Fruit fly (Drosophila melanogaster) whole organism, adult: ENCODE results near the gene CG5214.

Experiments
- CG1620 ChIP-seq: fragments of 200-800 bp; sonication (Bioruptor generic); optimal IDR thresholded peaks from 2 replicates; lab custom pipeline; 2016; ENCODE audit warnings: missing biosample characterization, missing genetic modification characterization
- CG33017 ChIP-seq: fragments of 200-800 bp; sonication (Bioruptor generic); optimal IDR thresholded peaks from 2 replicates; lab custom pipeline; 2018; ENCODE audit warnings: missing biosample characterization, mild to moderate bottlenecking, missing genetic modification characterization, moderate library complexity
- Clk ChIP-seq: fragments of 200-800 bp; sonication (Bioruptor generic); optimal IDR thresholded peaks from 2 replicates; lab custom pipeline; 2017; ENCODE audit warnings: missing biosample characterization, missing genetic modification characterization
- Hr96 ChIP-seq: fragments of 200-800 bp; sonication (Bioruptor generic); optimal IDR thresholded peaks from 2 replicates; lab custom pipeline; 2016; ENCODE audit warnings: missing biosample characterization, missing genetic modification characterization
- pad ChIP-seq: fragments of 200-800 bp; sonication (Bioruptor generic); optimal IDR thresholded peaks from 3 replicates; lab custom pipeline; 2017; ENCODE audit warnings: missing biosample characterization, missing genetic modification characterization, mild to moderate bottlenecking, moderate library complexity, missing genetic modification reagents

DNA sequence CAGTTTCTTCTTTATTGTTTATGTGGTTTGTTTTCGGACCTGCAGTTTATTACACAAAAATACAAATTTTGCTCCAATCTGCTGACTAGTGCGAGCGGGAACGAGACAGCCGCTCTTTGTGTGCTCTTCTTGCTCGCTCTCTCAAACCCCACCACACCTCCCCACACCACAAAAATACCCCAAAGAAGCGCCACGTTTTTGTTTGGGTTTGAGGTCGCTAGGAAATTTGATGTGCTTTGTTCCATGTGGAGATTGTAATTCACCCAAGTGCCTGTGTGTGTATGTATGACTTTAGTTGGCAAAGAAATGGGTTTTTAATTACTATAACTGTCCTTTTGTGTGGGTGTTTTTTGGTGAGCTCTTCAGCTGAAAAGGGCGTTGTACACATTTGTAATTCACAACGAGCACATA, 46.0 kb upstream of the CG5214 start:
- no peak for TF ChIP-seq CG33017 (tag; lab: Kevin White, UChicago)
- TF ChIP-seq Hr96 (GFP tag; lab: Kevin White, UChicago): no peak
- TF ChIP-seq pad: peak; percentile 50
- no peak for TF ChIP-seq CG1620
- no peak for TF ChIP-seq Clk (GFP tag; lab: Kevin White, UChicago)
